Fruit fly (Drosophila melanogaster): ENCODE results near the gene Mzt1.

DNA sequence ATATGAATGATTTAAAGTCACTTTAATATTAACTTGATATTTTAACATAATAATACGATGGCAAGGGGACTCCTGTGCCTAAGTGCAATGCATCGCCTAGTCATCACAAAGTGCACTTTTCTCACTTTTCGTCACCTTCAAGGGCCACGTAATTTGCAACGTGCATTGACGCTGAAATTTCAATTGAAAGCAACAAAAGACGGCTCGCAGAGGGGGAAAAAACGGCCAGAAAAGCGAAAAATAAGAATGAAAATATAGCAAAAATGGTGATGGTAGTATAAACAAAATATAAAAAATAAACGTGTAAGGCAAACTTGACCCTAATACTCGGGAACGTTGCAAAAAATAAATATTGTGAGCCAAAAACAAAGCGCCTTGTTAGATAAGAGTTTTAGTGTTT lies 34.5 kb downstream of the Mzt1 start:
- TF ChIP-seq CG11617 (GFP tag; optimal IDR thresholded peaks at IDR 0.05): no peak
- TF ChIP-seq toe (GFP tag; optimal IDR thresholded peaks at IDR 0.05): no peak
- no peak for TF ChIP-seq CG14711 (tag; optimal IDR thresholded peaks at IDR 0.05)
- no peak for TF ChIP-seq Mnt (GFP tag; optimal IDR thresholded peaks at IDR 0.05)
- TF ChIP-seq Hr96 (GFP tag; optimal IDR thresholded peaks at IDR 0.05): no peak
- TF ChIP-seq ovo (GFP tag; optimal IDR thresholded peaks at IDR 0.05): no peak
- no peak for TF ChIP-seq Crg-1 (GFP tag; optimal IDR thresholded peaks at IDR 0.05)
- TF ChIP-seq CG12768 (GFP tag; optimal IDR thresholded peaks at IDR 0.05): no peak
- no peak for TF ChIP-seq CG5204 (GFP tag; optimal IDR thresholded peaks at IDR 0.05)
- TF ChIP-seq Clk (GFP tag; optimal IDR thresholded peaks at IDR 0.05): no peak

Measured in whole organism, adult.